Worm (Caenorhabditis elegans): ENCODE data around the gene T01C1.4.

- TF ChIP-seq sea-1 (GFP tag; conservative IDR thresholded peaks at IDR 0.05) (no peak), ama-1 (optimal IDR thresholded peaks at IDR 0.05) (no peak), tra-4 (tag; optimal IDR thresholded peaks at IDR 0.05) (no peak), tbx-37 (GFP tag; conservative IDR thresholded peaks at IDR 0.05) (no peak), hmbx-1 (tag; optimal IDR thresholded peaks at IDR 0.05) (no peak), B0310.2 (tag; optimal IDR thresholded peaks at IDR 0.05) (peak; percentile 52), ets-7 (tag; optimal IDR thresholded peaks at IDR 0.05) (peak; percentile 22), hmg-4 (GFP tag; optimal IDR thresholded peaks at IDR 0.05) (peak; percentile 88), pes-1 (GFP tag; IDR thresholded peaks at IDR 0.05) (no peak), flt-1 (GFP tag; IDR thresholded peaks at IDR 0.05) (0 out of 2 replicates have a peak, but pooled peaks have one; percentile 6), hnd-1 (tag; optimal IDR thresholded peaks at IDR 0.05) (peak; percentile 3)
These were observed 49.3 kb upstream of the T01C1.4 start for ce11 chrX:10766123-10766622.

Measured in whole organism, early embryonic.